In the genomic region with DNA sequence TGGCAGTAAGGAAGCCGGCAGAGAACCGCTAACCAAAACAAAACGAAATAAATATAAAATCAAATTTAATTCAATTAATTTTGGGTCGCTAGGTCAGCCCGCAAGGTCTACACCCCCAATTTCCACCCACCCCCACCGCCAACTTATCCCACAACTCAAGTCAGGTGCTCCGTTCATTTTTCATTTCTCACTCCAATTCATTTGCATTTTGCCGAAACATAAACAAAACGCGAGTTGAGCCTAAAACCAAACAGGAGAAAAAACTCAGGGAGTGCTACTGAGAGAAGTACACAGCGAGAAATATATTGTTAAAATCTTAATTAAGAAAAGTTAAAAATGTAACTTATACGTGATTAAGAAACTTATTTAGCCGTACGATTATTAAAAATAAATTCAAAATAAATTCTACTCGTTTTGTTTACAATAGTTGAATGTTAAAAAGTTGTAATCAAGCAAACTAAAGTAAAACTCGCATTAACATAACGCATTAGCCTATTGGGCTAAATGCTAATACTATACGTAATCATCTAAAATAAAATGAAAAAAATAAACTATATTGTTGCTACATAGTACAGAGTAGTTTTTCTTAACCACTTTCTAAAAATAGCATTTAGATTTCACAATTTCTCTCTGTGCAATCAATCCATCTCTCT, we compare ENCODE assay signal across 2 fruit fly cellular contexts.
TF ChIP-seq lines count a peak whose summit lies in the region.

No protein-coding gene starts in this region.

TF ChIP-seq in whole organism, embryonic, 481 proteins besides CTCF, POLR2A, EP300 and RAD21 (continued from another document and continues in another):
- TF ChIP-seq crc (GFP tag; optimal IDR thresholded peaks at IDR 0.05; lab: Kevin White, UChicago) (no peak), CG1603 (tag; optimal IDR thresholded peaks at IDR 0.05; lab: Kevin White, UChicago) (no peak), CG17568 (GFP tag; optimal IDR thresholded peaks at IDR 0.05; lab: Kevin White, UChicago) (no peak), CG17829 (tag; optimal IDR thresholded peaks at IDR 0.05; lab: Kevin White, UChicago) (peak; percentile 11), Lpt (GFP tag; optimal IDR thresholded peaks at IDR 0.05; lab: Kevin White, UChicago) (no peak), caup (GFP tag; optimal IDR thresholded peaks at IDR 0.05; lab: Kevin White, UChicago; ENCODE audit: severe bottlenecking) (no peak), CG12744 (GFP tag; optimal IDR thresholded peaks at IDR 0.05; lab: Kevin White, UChicago) (no peak), Lim3 (GFP tag; IDR thresholded peaks at IDR 0.05; lab: Robert Waterston, UW) (no peak), CG6791 (GFP tag; IDR thresholded peaks at IDR 0.05; lab: Robert Waterston, UW; ENCODE audit: partially characterized antibody) (no peak), CG14667 (GFP tag; IDR thresholded peaks at IDR 0.05; lab: Robert Waterston, UW) (no peak), al (GFP tag; IDR thresholded peaks at IDR 0.05; lab: Robert Waterston, UW) (no peak), unpg (GFP tag; optimal IDR thresholded peaks at IDR 0.05; lab: Kevin White, UChicago) (peak; percentile 21), Hmr (GFP tag; optimal IDR thresholded peaks at IDR 0.05; lab: Kevin White, UChicago) (peak; percentile 17), CG15696 (tag; optimal IDR thresholded peaks at IDR 0.05; lab: Kevin White, UChicago) (peak; percentile 13), aop (GFP tag; IDR thresholded peaks at IDR 0.05; lab: Robert Waterston, UW) (no peak), HmgZ (tag; optimal IDR thresholded peaks at IDR 0.05; lab: Kevin White, UChicago) (no peak), tgo (GFP tag; IDR thresholded peaks at IDR 0.05; lab: Robert Waterston, UW) (no peak), Doc2 (GFP tag; IDR thresholded peaks at IDR 0.05; lab: Robert Waterston, UW) (no peak), CG8478 (optimal IDR thresholded peaks at IDR 0.05; lab: Kevin White, UChicago) (no peak), Meics (GFP tag; optimal IDR thresholded peaks at IDR 0.05; lab: Kevin White, UChicago) (peak; percentile 48), CoRest (tag; optimal IDR thresholded peaks at IDR 0.05; lab: Kevin White, UChicago) (peak; percentile 46), bowl (GFP tag; IDR thresholded peaks at IDR 0.05; lab: Robert Waterston, UW) (no peak), D (optimal IDR thresholded peaks at IDR 0.05; lab: Kevin White, UChicago) (no peak), D (GFP tag; optimal IDR thresholded peaks at IDR 0.05; lab: Kevin White, UChicago) (peak; percentile 2), CG11085 (GFP tag; IDR thresholded peaks at IDR 0.05; lab: Robert Waterston, UW) (no peak), CG10267 (tag; optimal IDR thresholded peaks at IDR 0.05; lab: Kevin White, UChicago) (peak; percentile 29), dan (GFP tag; IDR thresholded peaks at IDR 0.05; lab: Robert Waterston, UW) (no peak), C15 (GFP tag; IDR thresholded peaks at IDR 0.05; lab: Robert Waterston, UW) (no peak), Blimp-1 (GFP tag; optimal IDR thresholded peaks at IDR 0.05; lab: Kevin White, UChicago) (peak; percentile 37), CG8924 (tag; optimal IDR thresholded peaks at IDR 0.05; lab: Kevin White, UChicago) (peak; percentile 34), Opbp (GFP tag; IDR thresholded peaks at IDR 0.05; lab: Robert Waterston, UW; ENCODE audit: partially characterized antibody) (no peak), CG2889 (GFP tag; IDR thresholded peaks at IDR 0.05; lab: Robert Waterston, UW) (no peak), PHDP (tag; optimal IDR thresholded peaks at IDR 0.05; lab: Kevin White, UChicago) (peak; percentile 43), CG33213 (GFP tag; optimal IDR thresholded peaks at IDR 0.05; lab: Kevin White, UChicago) (no peak), CG18619 (GFP tag; optimal IDR thresholded peaks at IDR 0.05; lab: Kevin White, UChicago) (no peak), CG2199 (GFP tag; IDR thresholded peaks at IDR 0.05; lab: Robert Waterston, UW) (no peak), Rfx (GFP tag; IDR thresholded peaks at IDR 0.05; lab: Robert Waterston, UW) (no peak), Xrp1 (GFP tag; IDR thresholded peaks at IDR 0.05; lab: Robert Waterston, UW) (peak; percentile 17; the same call in 1 of the 2 replicates), Sox102F (GFP tag; optimal IDR thresholded peaks at IDR 0.05; lab: Kevin White, UChicago) (peak; percentile 42), CG4424 (GFP tag; optimal IDR thresholded peaks at IDR 0.05; lab: Kevin White, UChicago) (peak; percentile 19), tx (GFP tag; optimal IDR thresholded peaks at IDR 0.05; lab: Kevin White, UChicago) (no peak), CG31224 (GFP tag; IDR thresholded peaks at IDR 0.05; lab: Robert Waterston, UW) (no peak), phol (tag; optimal IDR thresholded peaks at IDR 0.05; lab: Kevin White, UChicago) (peak; percentile 46), Hr78 (GFP tag; optimal IDR thresholded peaks at IDR 0.05; lab: Kevin White, UChicago) (no peak), vvl (GFP tag; IDR thresholded peaks at IDR 0.05; lab: Robert Waterston, UW) (0 out of 2 replicates have a peak, but pooled peaks have one; percentile 5), CG10147 (GFP tag; optimal IDR thresholded peaks at IDR 0.05; lab: Kevin White, UChicago) (peak; percentile 33), dmrt99B (tag; optimal IDR thresholded peaks at IDR 0.05; lab: Kevin White, UChicago) (peak; percentile 22), Dbx (GFP tag; IDR thresholded peaks at IDR 0.05; lab: Robert Waterston, UW) (no peak), CG8944 (GFP tag; optimal IDR thresholded peaks at IDR 0.05; lab: Kevin White, UChicago) (no peak), fd96Cb (tag; optimal IDR thresholded peaks at IDR 0.05; lab: Kevin White, UChicago) (peak; percentile 31), tio (GFP tag; optimal IDR thresholded peaks at IDR 0.05; lab: Kevin White, UChicago) (peak; percentile 3), CG30431 (GFP tag; optimal IDR thresholded peaks at IDR 0.05; lab: Kevin White, UChicago) (no peak), CG31441 (GFP tag; IDR thresholded peaks at IDR 0.05; lab: Robert Waterston, UW) (peak; percentile 46; the same call in 1 of the 2 replicates), Ravus (GFP tag; IDR thresholded peaks at IDR 0.05; lab: Robert Waterston, UW) (no peak), CG2712 (tag; optimal IDR thresholded peaks at IDR 0.05; lab: Kevin White, UChicago) (peak; percentile 67), Hr3 (GFP tag; optimal IDR thresholded peaks at IDR 0.05; lab: Kevin White, UChicago) (peak; percentile 9), Drgx (GFP tag; IDR thresholded peaks at IDR 0.05; lab: Robert Waterston, UW) (no peak), CG6765 (GFP tag; optimal IDR thresholded peaks at IDR 0.05; lab: Kevin White, UChicago) (no peak), schlank (tag; optimal IDR thresholded peaks at IDR 0.05; lab: Kevin White, UChicago) (no peak), Camta (GFP tag; optimal IDR thresholded peaks at IDR 0.05; lab: Kevin White, UChicago) (no peak), CG3838 (GFP tag; optimal IDR thresholded peaks at IDR 0.05; lab: Kevin White, UChicago) (no peak), ttk (GFP tag; IDR thresholded peaks at IDR 0.05; lab: Robert Waterston, UW) (no peak), en (GFP tag; optimal IDR thresholded peaks at IDR 0.05; lab: Kevin White, UChicago) (no peak), CG17359 (tag; optimal IDR thresholded peaks at IDR 0.05; lab: Kevin White, UChicago) (no peak)

TF ChIP-seq in whole organism, prepupa, 60 proteins besides CTCF, POLR2A, EP300 and RAD21 (continued from another document):
- TF ChIP-seq dac (GFP tag; optimal IDR thresholded peaks at IDR 0.05; lab: Kevin White, UChicago) (no peak), lz (GFP tag; optimal IDR thresholded peaks at IDR 0.05; lab: Kevin White, UChicago) (peak; percentile 21), fd59A (GFP tag; optimal IDR thresholded peaks at IDR 0.05; lab: Kevin White, UChicago) (no peak), vri (GFP tag; optimal IDR thresholded peaks at IDR 0.05; lab: Kevin White, UChicago) (no peak), CG6163 (GFP tag; IDR thresholded peaks at IDR 0.05; lab: Robert Waterston, UW) (no peak), CG10631 (GFP tag; optimal IDR thresholded peaks at IDR 0.05; lab: Kevin White, UChicago) (no peak), fd85E (GFP tag; optimal IDR thresholded peaks at IDR 0.05; lab: Kevin White, UChicago) (no peak), cyc (GFP tag; optimal IDR thresholded peaks at IDR 0.05; lab: Kevin White, UChicago) (peak; percentile 30), eg (GFP tag; IDR thresholded peaks at IDR 0.05; lab: Robert Waterston, UW) (0 out of 3 replicates have a peak, but pooled peaks have one; percentile 5), Eip78C (GFP tag; lab: Kevin White, UChicago) (peak; percentile 74), net (GFP tag; optimal IDR thresholded peaks at IDR 0.05; lab: Kevin White, UChicago) (no peak), pdm3 (GFP tag; optimal IDR thresholded peaks at IDR 0.05; lab: Kevin White, UChicago) (peak; percentile 16), Eip93F (GFP tag; optimal IDR thresholded peaks at IDR 0.05; lab: Kevin White, UChicago) (no peak), CG8632 (GFP tag; optimal IDR thresholded peaks at IDR 0.05; lab: Kevin White, UChicago) (peak; percentile 12), topi (GFP tag; optimal IDR thresholded peaks at IDR 0.05; lab: Kevin White, UChicago) (peak; percentile 50), Lpt (GFP tag; optimal IDR thresholded peaks at IDR 0.05; lab: Kevin White, UChicago) (no peak), svp (GFP tag; lab: Kevin White, UChicago) (peak; percentile 73), Hr39 (GFP tag; optimal IDR thresholded peaks at IDR 0.05; lab: Kevin White, UChicago) (peak; percentile 25), Sox14 (GFP tag; optimal IDR thresholded peaks at IDR 0.05; lab: Kevin White, UChicago) (no peak), CG6854 (GFP tag; optimal IDR thresholded peaks at IDR 0.05; lab: Kevin White, UChicago) (no peak), CG6808 (GFP tag; optimal IDR thresholded peaks at IDR 0.05; lab: Kevin White, UChicago) (no peak), CG3919 (GFP tag; optimal IDR thresholded peaks at IDR 0.05; lab: Kevin White, UChicago) (no peak), CG16779 (tag; optimal IDR thresholded peaks at IDR 0.05; lab: Kevin White, UChicago) (no peak), Sox15 (GFP tag; optimal IDR thresholded peaks at IDR 0.05; lab: Kevin White, UChicago) (no peak), Sox102F (GFP tag; optimal IDR thresholded peaks at IDR 0.05; lab: Kevin White, UChicago) (no peak), CG6792 (GFP tag; optimal IDR thresholded peaks at IDR 0.05; lab: Kevin White, UChicago) (no peak), fkh (GFP tag; optimal IDR thresholded peaks at IDR 0.05; lab: Kevin White, UChicago) (no peak), CG11294 (GFP tag; IDR thresholded peaks at IDR 0.05; lab: Robert Waterston, UW) (no peak), esn (GFP tag; optimal IDR thresholded peaks at IDR 0.05; lab: Kevin White, UChicago) (peak; percentile 56), CG15336 (GFP tag; IDR thresholded peaks at IDR 0.05; lab: Robert Waterston, UW) (no peak), CG8319 (GFP tag; optimal IDR thresholded peaks at IDR 0.05; lab: Kevin White, UChicago) (no peak), CG9139 (GFP tag; optimal IDR thresholded peaks at IDR 0.05; lab: Kevin White, UChicago) (no peak), Ets21C (GFP tag; optimal IDR thresholded peaks at IDR 0.05; lab: Kevin White, UChicago) (peak; percentile 1), CG11902 (GFP tag; optimal IDR thresholded peaks at IDR 0.05; lab: Kevin White, UChicago) (no peak), achi (GFP tag; optimal IDR thresholded peaks at IDR 0.05; lab: Kevin White, UChicago) (no peak), CG1621 (tag; optimal IDR thresholded peaks at IDR 0.05; lab: Kevin White, UChicago) (no peak), Hr4 (GFP tag; optimal IDR thresholded peaks at IDR 0.05; lab: Kevin White, UChicago) (no peak), CG11762 (GFP tag; optimal IDR thresholded peaks at IDR 0.05; lab: Kevin White, UChicago; ENCODE audit: insufficient read depth) (no peak)
